Worm (Caenorhabditis elegans) whole organism, L3 larva: Measurements from ENCODE around the gene F46G10.2.

Experiments
- ama-1 ChIP-seq: fragments of 150-350 bp; optimal IDR thresholded peaks from 2 replicates; lab custom pipeline; 2018
- daf-12 ChIP-seq: fragments of 150-350 bp; optimal IDR thresholded peaks from 2 replicates; lab custom pipeline; 2014; ENCODE audit warnings: missing biosample characterization, missing genetic modification reagents, missing genetic modification characterization
- egl-27 ChIP-seq: sonication (generic microtip); optimal IDR thresholded peaks from 4 replicates; lab custom pipeline; 2017; ENCODE audit warnings: missing biosample characterization, missing genetic modification reagents, missing genetic modification characterization
- elt-1 ChIP-seq: fragments of 150-350 bp; optimal IDR thresholded peaks from 2 replicates; lab custom pipeline; 2014; ENCODE audit warnings: missing biosample characterization, missing genetic modification characterization
- fkh-10 ChIP-seq: sonication (generic microtip); optimal IDR thresholded peaks from 2 replicates; lab custom pipeline; 2017; ENCODE audit warnings: missing biosample characterization, missing genetic modification reagents, missing genetic modification characterization
- jun-1 ChIP-seq: fragments of 150-350 bp; optimal IDR thresholded peaks from 2 replicates; lab custom pipeline; 2014; ENCODE audit warnings: missing biosample characterization, missing genetic modification reagents, missing genetic modification characterization
- nhr-23 ChIP-seq: fragments of 150-350 bp; optimal IDR thresholded peaks from 2 replicates; lab custom pipeline; 2014; ENCODE audit warnings: missing biosample characterization, missing genetic modification reagents, missing genetic modification characterization
- sea-2 ChIP-seq: fragments of 150-350 bp; sonication (generic microtip); optimal IDR thresholded peaks from 4 replicates; lab custom pipeline; 2014; ENCODE audit warnings: missing biosample characterization, missing genetic modification reagents, missing genetic modification characterization
- skn-1 ChIP-seq: fragments of 150-350 bp; optimal IDR thresholded peaks from 2 replicates; lab custom pipeline; 2014; ENCODE audit warnings: missing biosample characterization, missing genetic modification characterization
- unc-62 ChIP-seq: fragments of 150-350 bp; sonication (generic microtip); optimal IDR thresholded peaks from 4 replicates; lab custom pipeline; 2014; ENCODE audit warnings: missing biosample characterization, missing genetic modification reagents, missing genetic modification characterization

DNA sequence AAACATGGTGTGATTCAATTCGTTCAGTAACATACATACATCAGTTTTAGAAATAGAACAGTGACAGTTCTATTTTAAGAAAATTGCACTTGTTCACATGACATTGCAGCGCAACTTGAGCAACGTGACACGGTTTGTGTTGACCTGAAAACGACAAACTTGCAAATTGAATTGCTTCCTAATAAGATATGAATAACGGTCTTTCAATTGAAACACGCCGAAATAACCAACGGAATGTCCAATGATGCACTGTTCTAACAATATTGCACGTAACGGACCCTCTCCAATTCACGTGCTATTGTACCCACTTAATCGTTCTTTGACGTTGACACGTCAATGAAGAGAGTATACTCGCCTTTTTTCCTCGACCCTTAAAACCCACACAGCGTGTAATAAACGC is 37.0 kb downstream of the F46G10.2 start:
- TF ChIP-seq ama-1 (lab: Kevin White, UChicago) (no peak), sea-2 (GFP tag; lab: Kevin White, UChicago) (no peak), nhr-23 (tag; lab: Kevin White, UChicago) (no peak), elt-1 (tag; lab: Kevin White, UChicago) (no peak), unc-62 (GFP tag; lab: Kevin White, UChicago) (no peak), skn-1 (tag; lab: Kevin White, UChicago) (no peak), jun-1 (no peak), daf-12 (tag; lab: Kevin White, UChicago) (no peak), fkh-10 (GFP tag; lab: Kevin White, UChicago) (no peak), egl-27 (tag; lab: Kevin White, UChicago) (peak; percentile 19)
